Fruit fly (Drosophila melanogaster) whole organism, embryonic: ENCODE data around the gene CG15209.

ENCODE experiments used
- ATbp ChIP-seq: fragments of 200-800 bp; sonication (Bioruptor generic); optimal IDR thresholded peaks from 2 replicates; lab custom pipeline; 2017; ENCODE audit warnings: missing biosample characterization, mild to moderate bottlenecking, missing genetic modification characterization, missing genetic modification reagents
- Atf6 ChIP-seq: fragments of 200-800 bp; sonication (Bioruptor generic); IDR thresholded peaks from 2 replicates; pipeline ENCODE4 v1.3.6; 2022; ENCODE audit warnings: missing biosample characterization, missing genetic modification characterization
- CG11093 ChIP-seq: fragments of 200-800 bp; sonication (Bioruptor generic); IDR thresholded peaks from 3 replicates; pipeline ENCODE4 v1.3.6; 2022; ENCODE audit warnings: missing biosample characterization, missing genetic modification characterization
- CG12071 ChIP-seq: fragments of 200-800 bp; sonication (Bioruptor generic); optimal IDR thresholded peaks from 3 replicates; lab custom pipeline; 2018; ENCODE audit warnings: missing biosample characterization, mild to moderate bottlenecking, missing genetic modification characterization
- CG12659 ChIP-seq: fragments of 200-800 bp; sonication (Bioruptor generic); optimal IDR thresholded peaks from 3 replicates; lab custom pipeline; 2017; ENCODE audit warnings: mild to moderate bottlenecking, missing biosample characterization, missing genetic modification reagents, missing genetic modification characterization
- CG17328 ChIP-seq: fragments of 200-800 bp; sonication (Bioruptor generic); IDR thresholded peaks from 2 replicates; pipeline ENCODE4 v1.3.6; 2022; ENCODE audit warnings: missing biosample characterization, missing genetic modification characterization
- CG17359 ChIP-seq: fragments of 200-800 bp; sonication (Bioruptor generic); optimal IDR thresholded peaks from 3 replicates; lab custom pipeline; 2018; ENCODE audit warnings: missing biosample characterization, mild to moderate bottlenecking, missing genetic modification characterization, moderate library complexity
- CG17912 ChIP-seq: fragments of 200-800 bp; sonication (Bioruptor generic); optimal IDR thresholded peaks from 2 replicates; lab custom pipeline; 2018; ENCODE audit warnings: missing biosample characterization, mild to moderate bottlenecking, missing genetic modification characterization
- CG18262 ChIP-seq: fragments of 200-800 bp; optimal IDR thresholded peaks from 3 replicates; lab custom pipeline; 2019; ENCODE audit warnings: missing biosample characterization, mild to moderate bottlenecking, missing genetic modification characterization, moderate library complexity
- CG4820 ChIP-seq: fragments of 200-800 bp; sonication (Bioruptor generic); optimal IDR thresholded peaks from 3 replicates; lab custom pipeline; 2016; ENCODE audit warnings: missing biosample characterization, missing genetic modification characterization
- CG5180 ChIP-seq: fragments of 200-800 bp; sonication (Bioruptor generic); optimal IDR thresholded peaks from 3 replicates; lab custom pipeline; 2017; ENCODE audit warnings: missing biosample characterization, missing genetic modification characterization, mild to moderate bottlenecking, moderate library complexity, missing genetic modification reagents
- CG5245 ChIP-seq: fragments of 200-800 bp; sonication (Bioruptor generic); optimal IDR thresholded peaks from 3 replicates; lab custom pipeline; 2016; ENCODE audit warnings: missing biosample characterization, missing genetic modification characterization
- CG6813 ChIP-seq: fragments of 200-800 bp; sonication (Bioruptor generic); optimal IDR thresholded peaks from 2 replicates; lab custom pipeline; 2017; ENCODE audit warnings: missing biosample characterization, missing genetic modification characterization, mild to moderate bottlenecking, moderate library complexity, missing genetic modification reagents
- CG7271 ChIP-seq: fragments of 200-800 bp; sonication (Bioruptor generic); optimal IDR thresholded peaks from 2 replicates; lab custom pipeline; 2018; ENCODE audit warnings: missing biosample characterization, mild to moderate bottlenecking, missing genetic modification characterization, moderate library complexity
- CG7987 ChIP-seq: fragments of 200-800 bp; sonication (Bioruptor generic); optimal IDR thresholded peaks from 2 replicates; lab custom pipeline; 2018; ENCODE audit warnings: missing biosample characterization, mild to moderate bottlenecking, missing genetic modification characterization, moderate library complexity
- CG8388 ChIP-seq: fragments of 200-800 bp; sonication (Bioruptor generic); optimal IDR thresholded peaks from 2 replicates; lab custom pipeline; 2019; ENCODE audit warnings: missing biosample characterization, mild to moderate bottlenecking, missing genetic modification characterization, moderate library complexity
- CG9437 ChIP-seq: fragments of 200-800 bp; sonication (Bioruptor generic); optimal IDR thresholded peaks from 2 replicates; lab custom pipeline; 2018; ENCODE audit warnings: missing biosample characterization, mild to moderate bottlenecking, missing genetic modification characterization
- CG9932 ChIP-seq: fragments of 200-800 bp; sonication (Bioruptor generic); IDR thresholded peaks from 2 replicates; pipeline ENCODE4 v1.3.6; 2022; ENCODE audit warnings: missing biosample characterization, missing genetic modification characterization
- D ChIP-seq, 2 experiments: fragments of 200-800 bp in 1 of 2; fragments of >200 bp in 1 of 2; sonication (Bioruptor generic) in 1 of 2; optimal IDR thresholded peaks; 2 replicates in 1 of 2; 3 replicates in 1 of 2; lab custom pipeline; 2017; ENCODE audit warnings: mild to moderate bottlenecking in 1 of 2, missing biosample characterization in 1 of 2, missing genetic modification characterization in 1 of 2, missing genetic modification reagents in 1 of 2
- Deaf1 ChIP-seq: fragments of 200-800 bp; optimal IDR thresholded peaks from 3 replicates; lab custom pipeline; 2019; ENCODE audit warnings: missing biosample characterization, mild to moderate bottlenecking, missing genetic modification characterization, moderate library complexity
- Elba2 ChIP-seq: fragments of 200-800 bp; sonication (Bioruptor generic); optimal IDR thresholded peaks from 3 replicates; lab custom pipeline; 2016; ENCODE audit warnings: missing biosample characterization, missing genetic modification characterization
- Hand ChIP-seq: fragments of 200-800 bp; sonication (Bioruptor generic); optimal IDR thresholded peaks from 2 replicates; lab custom pipeline; 2017; ENCODE audit warnings: mild to moderate bottlenecking, missing biosample characterization, missing genetic modification reagents, missing genetic modification characterization
- HmgZ ChIP-seq: fragments of 200-800 bp; sonication (Bioruptor generic); optimal IDR thresholded peaks from 2 replicates; lab custom pipeline; 2018; ENCODE audit warnings: missing biosample characterization, mild to moderate bottlenecking, missing genetic modification characterization
- Hr78 ChIP-seq, 2 experiments: fragments of 200-800 bp in 1 of 2; fragments of >200 bp in 1 of 2; sonication (Bioruptor generic) in 1 of 2; optimal IDR thresholded peaks; 2 replicates each; lab custom pipeline; 2017 to 2019; ENCODE audit warnings: missing biosample characterization in 2 of 2, missing genetic modification characterization in 2 of 2, mild to moderate bottlenecking in 1 of 2, moderate library complexity in 1 of 2
- Sry-β ChIP-seq: fragments of 200-800 bp; sonication (Bioruptor generic); optimal IDR thresholded peaks from 2 replicates; lab custom pipeline; 2018; ENCODE audit warnings: missing biosample characterization, mild to moderate bottlenecking, missing genetic modification characterization, moderate library complexity
- TFAM ChIP-seq: fragments of 200-800 bp; sonication (Bioruptor generic); optimal IDR thresholded peaks from 2 replicates; lab custom pipeline; 2017; ENCODE audit warnings: missing biosample characterization, missing genetic modification characterization, inconsistent platforms
- ash1 ChIP-seq: fragments of 200-800 bp; sonication (Bioruptor generic); optimal IDR thresholded peaks from 2 replicates; lab custom pipeline; 2018; ENCODE audit warnings: missing biosample characterization, mild to moderate bottlenecking, missing genetic modification characterization
- ci ChIP-seq: fragments of 200-800 bp; sonication (Bioruptor generic); IDR thresholded peaks from 3 replicates; pipeline ENCODE4 v1.3.6; 2022; ENCODE audit warnings: missing biosample characterization, missing genetic modification characterization
- dmrt99B ChIP-seq: fragments of 200-800 bp; sonication (Bioruptor generic); optimal IDR thresholded peaks from 2 replicates; lab custom pipeline; 2018; ENCODE audit warnings: missing biosample characterization, mild to moderate bottlenecking, missing genetic modification characterization, moderate library complexity
- dpn ChIP-seq, 2 experiments: fragments of 200-800 bp; sonication (Bioruptor generic); optimal IDR thresholded peaks; 3 replicates each; lab custom pipeline; 2016; ENCODE audit warnings: missing biosample characterization in 2 of 2, missing genetic modification characterization in 2 of 2
- emc ChIP-seq: fragments of 200-800 bp; sonication (Bioruptor generic); optimal IDR thresholded peaks from 2 replicates; lab custom pipeline; 2016; ENCODE audit warnings: missing biosample characterization, missing genetic modification characterization
- en ChIP-seq: fragments of 200-800 bp; sonication (Bioruptor generic); optimal IDR thresholded peaks from 2 replicates; lab custom pipeline; 2016; ENCODE audit warnings: missing biosample characterization, missing genetic modification characterization
- eve ChIP-seq, 2 experiments: fragments of >200 bp; optimal IDR thresholded peaks; 2 replicates each; lab custom pipeline; 2017; ENCODE audit warnings: missing biosample characterization in 2 of 2, missing genetic modification characterization in 2 of 2
- ewg ChIP-seq: fragments of 200-800 bp; sonication (Bioruptor generic); optimal IDR thresholded peaks from 3 replicates; lab custom pipeline; 2017; ENCODE audit warnings: mild to moderate bottlenecking, missing biosample characterization, missing genetic modification reagents, missing genetic modification characterization
- h ChIP-seq: fragments of >200 bp; optimal IDR thresholded peaks from 2 replicates; lab custom pipeline; 2017
- lmd ChIP-seq: fragments of 200-800 bp; sonication (Bioruptor generic); IDR thresholded peaks from 2 replicates; pipeline ENCODE4 v1.3.6; 2022; ENCODE audit warnings: missing biosample characterization, missing genetic modification characterization
- luna ChIP-seq: fragments of 200-800 bp; sonication (Bioruptor generic); optimal IDR thresholded peaks from 2 replicates; lab custom pipeline; 2016; ENCODE audit warnings: missing biosample characterization, missing genetic modification characterization
- nmo ChIP-seq: fragments of 200-800 bp; sonication (Bioruptor generic); optimal IDR thresholded peaks from 2 replicates; lab custom pipeline; 2018; ENCODE audit warnings: missing biosample characterization, mild to moderate bottlenecking, missing genetic modification characterization, moderate library complexity
- onecut ChIP-seq: fragments of 200-800 bp; sonication (Bioruptor generic); IDR thresholded peaks from 2 replicates; pipeline ENCODE4 v1.3.6; 2022; ENCODE audit warnings: missing biosample characterization, missing genetic modification characterization
- row ChIP-seq: fragments of 200-800 bp; sonication (Bioruptor generic); IDR thresholded peaks from 3 replicates; pipeline ENCODE4 v1.3.6; 2022; ENCODE audit warnings: missing biosample characterization, missing genetic modification characterization
- schlank ChIP-seq: fragments of 200-800 bp; sonication (Bioruptor generic); optimal IDR thresholded peaks from 2 replicates; lab custom pipeline; 2018; ENCODE audit warnings: missing biosample characterization, mild to moderate bottlenecking, missing genetic modification characterization
- sug ChIP-seq: fragments of 200-800 bp; optimal IDR thresholded peaks from 2 replicates; lab custom pipeline; 2019; ENCODE audit warnings: missing biosample characterization, mild to moderate bottlenecking, missing genetic modification characterization, moderate library complexity
- tll ChIP-seq, 2 experiments: fragments of 200-800 bp in 1 of 2; fragments of >200 bp in 1 of 2; sonication (Bioruptor generic) in 1 of 2; optimal IDR thresholded peaks; 2 replicates each; lab custom pipeline; 2017 to 2019; ENCODE audit warnings: missing biosample characterization in 2 of 2, missing genetic modification characterization in 2 of 2, mild to moderate bottlenecking in 1 of 2, moderate library complexity in 1 of 2
- toy ChIP-seq: fragments of 200-800 bp; sonication (Bioruptor generic); IDR thresholded peaks from 2 replicates; pipeline ENCODE4 v1.3.6; 2022; ENCODE audit warnings: missing biosample characterization, missing genetic modification characterization

CG15209 gene

DNA sequence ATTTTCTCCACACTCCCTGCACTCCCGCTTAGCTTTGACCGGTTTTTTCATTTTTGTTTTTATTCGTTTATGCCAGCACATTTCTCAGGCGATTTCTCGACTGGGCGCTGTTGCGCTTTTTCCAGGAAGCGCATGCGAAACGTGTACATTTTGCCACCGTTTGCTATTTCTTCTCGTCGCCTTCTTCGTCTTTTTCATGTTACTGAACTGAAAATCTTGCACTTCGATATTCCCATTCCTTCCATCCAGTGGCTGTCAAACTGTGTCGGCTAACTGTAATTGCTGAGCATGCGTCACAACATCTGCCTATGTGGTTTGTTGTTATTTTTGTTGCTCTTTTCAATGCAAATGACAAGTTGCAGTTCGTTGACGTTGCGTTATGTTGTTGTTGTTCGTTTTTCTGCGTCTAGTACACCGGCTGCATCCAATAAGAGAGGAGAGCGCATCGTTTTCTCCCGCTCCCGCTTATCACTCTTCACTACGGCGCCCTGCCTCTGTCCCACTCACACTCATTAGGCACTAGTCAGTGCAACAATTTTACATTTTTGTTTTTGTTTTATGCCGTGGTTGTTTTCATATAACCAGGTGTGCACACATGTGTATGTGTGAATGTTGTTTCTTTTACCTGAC is 40.1 kb upstream of the CG15209 start (continued):
- no peak for TF ChIP-seq CG12659 (GFP tag; lab: Kevin White, UChicago)
- TF ChIP-seq Atf6 (GFP tag; lab: Robert Waterston, UW) = no peak
- no peak for TF ChIP-seq emc
- no peak for TF ChIP-seq schlank (tag; lab: Kevin White, UChicago)
- TF ChIP-seq Elba2 (GFP tag; lab: Kevin White, UChicago) = peak; percentile 68
- TF ChIP-seq CG17912 (GFP tag; lab: Kevin White, UChicago) = no peak
- TF ChIP-seq CG12071 (GFP tag; lab: Kevin White, UChicago) = no peak

DNA sequence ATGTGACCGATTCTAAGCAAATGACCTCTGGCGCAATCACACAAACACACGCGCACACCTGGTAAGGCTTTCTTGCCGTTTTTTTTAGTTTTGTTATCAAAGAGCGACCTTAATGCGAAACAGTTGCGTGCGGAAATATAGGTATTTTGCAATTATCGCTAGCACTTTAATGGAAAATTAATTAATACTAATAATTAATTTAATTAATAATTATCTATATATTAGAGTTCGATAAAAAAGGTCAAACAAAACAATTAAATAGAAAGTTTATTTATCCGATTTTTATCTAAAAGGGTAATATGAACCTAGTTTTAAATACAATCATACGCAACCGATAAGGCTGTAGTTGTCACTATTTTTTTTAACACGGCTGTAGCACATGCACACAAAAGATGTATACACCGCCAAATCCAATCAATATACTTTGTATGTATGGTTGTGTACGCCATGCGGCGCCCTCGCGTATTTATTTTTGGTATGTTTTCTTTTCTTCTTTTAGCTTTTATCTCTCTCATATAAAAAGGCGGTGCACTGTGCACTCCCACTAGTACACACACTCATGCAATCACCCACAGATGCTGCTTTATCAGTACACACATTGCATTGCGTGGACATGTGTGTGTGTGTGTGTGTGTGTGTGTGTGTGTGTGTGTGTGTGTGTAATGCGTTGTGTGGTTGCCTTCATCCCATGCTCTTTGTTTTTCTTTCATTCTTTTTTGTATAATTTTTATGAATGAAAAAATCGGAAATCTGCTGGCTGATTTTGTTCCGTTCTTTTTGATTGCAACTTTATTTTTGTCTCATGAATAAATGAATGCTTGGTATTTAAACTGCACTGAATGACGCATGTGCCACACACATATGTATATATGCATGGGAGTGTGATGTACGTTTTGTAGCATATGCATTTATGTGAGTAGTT is 39.3 kb upstream of the CG15209 start:
- TF ChIP-seq CG7271 (tag; lab: Kevin White, UChicago) (no peak), CG5180 (GFP tag; lab: Kevin White, UChicago) (peak; percentile 51), h (no peak), tll (GFP tag; optimal IDR thresholded peaks at IDR 0.05; lab: Kevin White, UChicago) (no peak), dmrt99B (tag; lab: Kevin White, UChicago) (peak; percentile 86), D (optimal IDR thresholded peaks at IDR 0.05; lab: Kevin White, UChicago) (no peak), D (GFP tag; optimal IDR thresholded peaks at IDR 0.05; lab: Kevin White, UChicago) (peak; percentile 47), CG4820 (GFP tag; lab: Kevin White, UChicago) (peak; percentile 31), CG5245 (GFP tag; lab: Kevin White, UChicago) (peak; percentile 33), CG11093 (GFP tag; lab: Robert Waterston, UW) (peak; percentile 36; the same call in 1 of the 3 replicates), en (GFP tag; lab: Kevin White, UChicago) (no peak), Hand (GFP tag; lab: Kevin White, UChicago) (peak; percentile 19), TFAM (GFP tag; lab: Kevin White, UChicago) (no peak), toy (GFP tag; lab: Robert Waterston, UW) (no peak), CG8388 (GFP tag; lab: Kevin White, UChicago) (peak; percentile 74), CG7987 (GFP tag; lab: Kevin White, UChicago) (peak; percentile 12), ewg (GFP tag; lab: Kevin White, UChicago) (peak; percentile 33), CG9932 (no peak), ash1 (GFP tag; lab: Kevin White, UChicago) (no peak), HmgZ (no peak), row (GFP tag; lab: Robert Waterston, UW) (peak; percentile 75), ATbp (GFP tag; lab: Kevin White, UChicago) (peak; percentile 52), Hr78 (GFP tag; optimal IDR thresholded peaks at IDR 0.05; lab: Kevin White, UChicago) (peak in 1 of 2 experiments; percentile 91), luna (no peak), CG17328 (peak; percentile 23; the same call in 1 of the 2 replicates), Deaf1 (tag; lab: Kevin White, UChicago) (peak; percentile 29), Sry-β (no peak), eve (GFP tag; optimal IDR thresholded peaks at IDR 0.05; lab: Kevin White, UChicago) (peak in 1 of 2 experiments; percentile 46), nmo (GFP tag; lab: Kevin White, UChicago) (peak; percentile 85), CG6813 (GFP tag; lab: Kevin White, UChicago) (peak; percentile 72), sug (peak; percentile 47), CG17359 (tag; lab: Kevin White, UChicago) (peak; percentile 70), dpn (GFP tag; optimal IDR thresholded peaks at IDR 0.05; lab: Kevin White, UChicago) (peak in 1 of 2 experiments; percentile 52), onecut (peak; percentile 52), CG9437 (GFP tag; lab: Kevin White, UChicago) (peak; percentile 65), ci (GFP tag; lab: Robert Waterston, UW) (0 out of 3 replicates have a peak, but pooled peaks have one; percentile 4), CG18262 (tag; lab: Kevin White, UChicago) (peak; percentile 86), lmd (GFP tag; lab: Robert Waterston, UW) (peak; percentile 59; the same call in 1 of the 2 replicates)
